Worm (Caenorhabditis elegans) whole organism, young adult: ENCODE data around the gene F53F4.7.

ENCODE experiments used
- F23B12.7 ChIP-seq: sonication (generic microtip); optimal IDR thresholded peaks from 2 replicates; lab custom pipeline; 2017; ENCODE audit warnings: missing genetic modification characterization, mild to moderate bottlenecking, missing compliant biosample characterization, antibody characterized with exemption, moderate library complexity; ENCODE audit not compliant: insufficient read depth
- F33H1.4 ChIP-seq: fragments of 200-800 bp; sonication (Bioruptor generic); IDR thresholded peaks from 2 replicates; pipeline ENCODE4 v1.3.6; 2022; ENCODE audit warnings: missing genetic modification reagents, missing genetic modification characterization, missing compliant biosample characterization
- F37B4.10 ChIP-seq: fragments of 200-800 bp; sonication (Bioruptor generic); IDR thresholded peaks from 2 replicates; pipeline ENCODE4 v1.3.6; 2022; ENCODE audit warnings: missing genetic modification characterization, missing compliant biosample characterization
- F55B11.4 ChIP-seq: sonication (generic microtip); optimal IDR thresholded peaks from 2 replicates; lab custom pipeline; 2016; ENCODE audit warnings: missing compliant biosample characterization, missing genetic modification characterization, borderline replicate concordance; ENCODE audit not compliant: insufficient read depth
- F57C9.4 ChIP-seq: sonication (generic microtip); optimal IDR thresholded peaks from 2 replicates; lab custom pipeline; 2017; ENCODE audit warnings: mild to moderate bottlenecking, missing genetic modification characterization, missing compliant biosample characterization
- T07F8.4 ChIP-seq: sonication (generic microtip); optimal IDR thresholded peaks from 2 replicates; lab custom pipeline; 2016; ENCODE audit warnings: mild to moderate bottlenecking, missing genetic modification characterization, moderate library complexity, missing compliant biosample characterization
- Y79H2A.3 ChIP-seq: fragments of 200-800 bp; sonication (Bioruptor generic); conservative IDR thresholded peaks from 2 replicates; pipeline ENCODE4 v1.3.6; 2022; ENCODE audit warnings: missing genetic modification reagents, missing genetic modification characterization, missing compliant biosample characterization
- Y95B8A.8 ChIP-seq: fragments of 200-800 bp; sonication (Bioruptor generic); IDR thresholded peaks from 2 replicates; pipeline ENCODE4 v1.3.6; 2022; ENCODE audit warnings: missing genetic modification reagents, missing genetic modification characterization, missing compliant biosample characterization
- ZK185.1 ChIP-seq: sonication (generic microtip); optimal IDR thresholded peaks from 2 replicates; lab custom pipeline; 2016; ENCODE audit warnings: mild to moderate bottlenecking, missing genetic modification characterization, missing compliant biosample characterization; ENCODE audit not compliant: poor library complexity, severe bottlenecking
- attf-3 ChIP-seq: fragments of 200-800 bp; sonication (Bioruptor generic); conservative IDR thresholded peaks from 2 replicates; pipeline ENCODE4 v1.3.6; 2022; ENCODE audit warnings: missing genetic modification reagents, missing genetic modification characterization, missing compliant biosample characterization
- attf-5 ChIP-seq: fragments of 200-800 bp; sonication (Bioruptor generic); optimal IDR thresholded peaks from 2 replicates; lab custom pipeline; 2018; ENCODE audit warnings: mild to moderate bottlenecking, missing genetic modification characterization, missing compliant biosample characterization
- bed-1 ChIP-seq: fragments of 200-800 bp; sonication (Bioruptor generic); IDR thresholded peaks from 2 replicates; pipeline ENCODE4 v1.3.6; 2022; ENCODE audit warnings: missing genetic modification reagents, missing genetic modification characterization, missing compliant biosample characterization
- ccch-3 ChIP-seq: fragments of 200-800 bp; sonication (Bioruptor generic); optimal IDR thresholded peaks from 2 replicates; lab custom pipeline; 2018; ENCODE audit warnings: mild to moderate bottlenecking, missing genetic modification characterization, missing compliant biosample characterization
- cebp-1 ChIP-seq, 2 experiments: fragments of 200-800 bp in 1 of 2; sonication (Bioruptor generic) in 1 of 2; sonication (generic microtip) in 1 of 2; IDR thresholded peaks in 1 of 2; optimal IDR thresholded peaks in 1 of 2; 2 replicates each; pipeline versions ENCODE4 v1.3.6 to Lab custom; 2017 to 2022; ENCODE audit warnings: missing compliant biosample characterization in 2 of 2, missing genetic modification characterization in 2 of 2, mild to moderate bottlenecking in 1 of 2, missing genetic modification reagents in 1 of 2, moderate library complexity in 1 of 2
- ceh-27 ChIP-seq: fragments of 200-800 bp; sonication (Bioruptor generic); optimal IDR thresholded peaks from 2 replicates; lab custom pipeline; 2018; ENCODE audit warnings: mild to moderate bottlenecking, missing genetic modification characterization, moderate library complexity, missing compliant biosample characterization
- ceh-91 ChIP-seq: fragments of 200-800 bp; sonication (Bioruptor generic); IDR thresholded peaks from 2 replicates; pipeline ENCODE4 v1.3.6; 2022; ENCODE audit warnings: missing genetic modification reagents, missing genetic modification characterization, missing compliant biosample characterization
- dox-1 ChIP-seq: fragments of 200-800 bp; sonication (Bioruptor generic); IDR thresholded peaks from 2 replicates; pipeline ENCODE4 v1.3.6; 2022; ENCODE audit warnings: missing genetic modification reagents, missing genetic modification characterization, missing compliant biosample characterization
- dpff-1 ChIP-seq: sonication (generic microtip); optimal IDR thresholded peaks from 2 replicates; lab custom pipeline; 2017; ENCODE audit warnings: mild to moderate bottlenecking, missing genetic modification characterization, missing compliant biosample characterization
- dpl-1 ChIP-seq: fragments of 150-350 bp; optimal IDR thresholded peaks from 2 replicates; lab custom pipeline; 2014; ENCODE audit warnings: missing biosample characterization, missing genetic modification reagents, missing genetic modification characterization
- efl-1 ChIP-seq: fragments of 150-350 bp; optimal IDR thresholded peaks from 2 replicates; lab custom pipeline; 2014; ENCODE audit warnings: missing biosample characterization, missing genetic modification reagents, missing genetic modification characterization
- egrh-3 ChIP-seq: fragments of 200-800 bp; sonication (Bioruptor generic); IDR thresholded peaks from 2 replicates; pipeline ENCODE4 v1.3.6; 2022; ENCODE audit warnings: missing genetic modification reagents, missing genetic modification characterization, missing compliant biosample characterization
- fkh-3 ChIP-seq: sonication (generic microtip); optimal IDR thresholded peaks from 2 replicates; lab custom pipeline; 2016; ENCODE audit warnings: mild to moderate bottlenecking, missing genetic modification characterization, missing compliant biosample characterization
- hmg-1.2 ChIP-seq: fragments of 200-800 bp; sonication (Bioruptor generic); IDR thresholded peaks from 2 replicates; pipeline ENCODE4 v1.3.6; 2022; ENCODE audit warnings: missing genetic modification reagents, missing genetic modification characterization, missing compliant biosample characterization
- hrde-1 ChIP-seq: sonication (generic microtip); optimal IDR thresholded peaks from 2 replicates; lab custom pipeline; 2016; ENCODE audit warnings: missing genetic modification characterization, mild to moderate bottlenecking, missing compliant biosample characterization, moderate library complexity, missing genotype, missing genetic modification reagents, borderline replicate concordance
- lin-54 ChIP-seq: fragments of 200-800 bp; sonication (Bioruptor generic); optimal IDR thresholded peaks from 2 replicates; lab custom pipeline; 2018; ENCODE audit warnings: mild to moderate bottlenecking, missing genetic modification characterization, missing compliant biosample characterization
- lir-1 ChIP-seq: fragments of 200-800 bp; sonication (Bioruptor generic); conservative IDR thresholded peaks from 2 replicates; pipeline ENCODE4 v1.3.6; 2022; ENCODE audit warnings: missing genetic modification reagents, missing genetic modification characterization, missing compliant biosample characterization
- lsl-1 ChIP-seq: fragments of 200-800 bp; sonication (Bioruptor generic); optimal IDR thresholded peaks from 2 replicates; lab custom pipeline; 2018; ENCODE audit warnings: mild to moderate bottlenecking, missing genetic modification characterization, moderate library complexity, missing compliant biosample characterization
- lsy-27 ChIP-seq: sonication (generic microtip); optimal IDR thresholded peaks from 2 replicates; lab custom pipeline; 2017; ENCODE audit warnings: missing genetic modification characterization, mild to moderate bottlenecking, missing compliant biosample characterization, antibody characterized with exemption, missing genotype, borderline replicate concordance; ENCODE audit not compliant: insufficient read depth
- madf-10 ChIP-seq: sonication (generic microtip); optimal IDR thresholded peaks from 2 replicates; lab custom pipeline; 2016; ENCODE audit warnings: mild to moderate bottlenecking, missing genetic modification characterization, missing compliant biosample characterization
- mxl-1 ChIP-seq: sonication (generic microtip); optimal IDR thresholded peaks from 2 replicates; lab custom pipeline; 2016; ENCODE audit warnings: missing genetic modification characterization, missing compliant biosample characterization
- nfya-2 ChIP-seq: fragments of 200-800 bp; sonication (Bioruptor generic); IDR thresholded peaks from 2 replicates; pipeline ENCODE4 v1.3.6; 2022; ENCODE audit warnings: missing genetic modification reagents, missing genetic modification characterization, missing compliant biosample characterization
- pbrm-1 ChIP-seq: fragments of 200-800 bp; sonication (Bioruptor generic); IDR thresholded peaks from 2 replicates; pipeline ENCODE4 v1.3.6; 2022; ENCODE audit warnings: missing genetic modification reagents, missing genetic modification characterization, missing compliant biosample characterization
- rcor-1 ChIP-seq: fragments of 200-800 bp; sonication (Bioruptor generic); IDR thresholded peaks from 2 replicates; pipeline ENCODE4 v1.3.6; 2022; ENCODE audit warnings: missing genetic modification reagents, missing genetic modification characterization, missing compliant biosample characterization
- rpc-1 ChIP-seq, 2 experiments: fragments of 150-350 bp in 1 of 2; sonication (generic microtip) in 1 of 2; optimal IDR thresholded peaks; 2 replicates each; lab custom pipeline; 2014 to 2018; ENCODE audit warnings: missing biosample characterization in 1 of 2, missing genetic modification characterization in 1 of 2, missing genetic modification reagents in 1 of 2, missing genotype in 1 of 2
- snpc-4 ChIP-seq, 5 experiments: fragments of 150-350 bp in 1 of 5; sonication (generic microtip) in 4 of 5; optimal IDR thresholded peaks; 2 replicates each; lab custom pipeline; 2014 to 2018; ENCODE audit warnings: missing genetic modification characterization in 5 of 5, missing biosample characterization in 3 of 5, antibody characterized with exemption in 2 of 5, mild to moderate bottlenecking in 2 of 5, missing compliant biosample characterization in 2 of 5, missing genotype in 2 of 5, moderate library complexity in 2 of 5, missing genetic modification reagents in 1 of 5
- tbp1 ChIP-seq: fragments of 200-800 bp; sonication (Bioruptor generic); optimal IDR thresholded peaks from 2 replicates; lab custom pipeline; 2018; ENCODE audit warnings: mild to moderate bottlenecking, missing genetic modification characterization, missing compliant biosample characterization
- tbx-9 ChIP-seq: sonication (generic microtip); optimal IDR thresholded peaks from 2 replicates; lab custom pipeline; 2016; ENCODE audit warnings: borderline replicate concordance, missing genetic modification characterization, inconsistent platforms, missing compliant biosample characterization
- unc-62 ChIP-seq: fragments of 150-350 bp; optimal IDR thresholded peaks from 2 replicates; lab custom pipeline; 2014; ENCODE audit warnings: missing biosample characterization, missing genetic modification reagents, missing genetic modification characterization
- ztf-25 ChIP-seq: fragments of 200-800 bp; sonication (Bioruptor generic); IDR thresholded peaks from 2 replicates; pipeline ENCODE4 v1.3.6; 2022; ENCODE audit warnings: missing genetic modification reagents, missing genetic modification characterization, missing compliant biosample characterization
- ztf-26 ChIP-seq: sonication (generic microtip); optimal IDR thresholded peaks from 2 replicates; lab custom pipeline; 2017; ENCODE audit warnings: missing genetic modification characterization, missing compliant biosample characterization
- ztf-3 ChIP-seq: fragments of 200-800 bp; sonication (Bioruptor generic); optimal IDR thresholded peaks from 2 replicates; lab custom pipeline; 2018; ENCODE audit warnings: mild to moderate bottlenecking, missing genetic modification characterization, missing compliant biosample characterization
- ztf-6 ChIP-seq: fragments of 200-800 bp; sonication (Bioruptor generic); IDR thresholded peaks from 2 replicates; pipeline ENCODE4 v1.3.6; 2022; ENCODE audit warnings: missing genetic modification reagents, missing genetic modification characterization, missing compliant biosample characterization

Gene F53F4.7

DNA sequence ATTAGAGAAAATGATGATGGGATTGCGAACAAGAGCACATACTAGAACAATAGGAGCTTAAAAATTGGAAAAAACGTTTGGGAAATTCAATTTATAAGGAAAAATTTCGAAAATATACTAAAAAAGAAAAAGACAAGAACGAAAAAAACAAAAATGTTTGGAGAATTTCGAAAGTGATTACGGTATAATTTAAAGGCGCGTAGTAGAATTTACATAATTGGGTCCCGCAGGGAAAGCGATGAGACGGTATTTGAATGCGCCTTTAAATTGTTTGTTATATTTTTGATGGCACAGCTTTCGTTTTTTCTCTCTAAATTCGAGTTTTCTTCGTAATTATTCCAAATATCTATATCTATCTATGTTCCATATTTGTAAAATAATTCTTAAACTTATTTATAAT, 46.3 kb upstream of the F53F4.7 start (continued):
- TF ChIP-seq lin-54 (GFP tag; lab: Kevin White, UChicago), result peak; percentile 37
- TF ChIP-seq dpl-1, result no peak
- TF ChIP-seq T07F8.4 (tag; lab: Kevin White, UChicago), result no peak
- TF ChIP-seq F23B12.7 (tag; lab: Kevin White, UChicago), result no peak
- TF ChIP-seq attf-3 (GFP tag; lab: Robert Waterston, UW), result no peak
- peak; percentile 88 for TF ChIP-seq F33H1.4
- peak; percentile 90 for TF ChIP-seq lsl-1 (GFP tag; lab: Kevin White, UChicago)
- TF ChIP-seq rpc-1 (optimal IDR thresholded peaks at IDR 0.05; lab: Kevin White, UChicago), result no peak
- TF ChIP-seq rpc-1 (tag; optimal IDR thresholded peaks at IDR 0.05; lab: Kevin White, UChicago), result no peak

DNA sequence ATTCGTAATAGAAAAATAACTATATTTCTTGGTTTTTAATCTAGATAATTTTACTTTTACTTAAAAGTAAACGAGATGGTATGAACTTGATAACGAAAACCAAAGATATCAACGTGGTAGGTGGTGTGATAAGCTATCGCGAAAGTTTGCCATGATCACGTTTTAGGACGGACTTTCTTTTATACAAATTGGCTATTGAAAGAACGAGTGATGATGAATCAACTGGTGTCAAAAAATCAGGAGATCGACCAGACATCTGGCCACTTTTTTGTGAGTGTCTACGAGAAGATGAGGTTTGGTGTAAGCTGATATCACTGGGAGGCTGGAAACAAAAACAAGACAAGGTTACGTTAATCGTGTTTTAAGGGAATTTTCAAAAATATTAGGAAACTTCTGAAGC, 45.4 kb upstream of the F53F4.7 start:
- peak; percentile 8 for TF ChIP-seq tbp1
- TF ChIP-seq F55B11.4 (tag; lab: Kevin White, UChicago), result no peak
- TF ChIP-seq, all 124 proteins: peak for 1

DNA sequence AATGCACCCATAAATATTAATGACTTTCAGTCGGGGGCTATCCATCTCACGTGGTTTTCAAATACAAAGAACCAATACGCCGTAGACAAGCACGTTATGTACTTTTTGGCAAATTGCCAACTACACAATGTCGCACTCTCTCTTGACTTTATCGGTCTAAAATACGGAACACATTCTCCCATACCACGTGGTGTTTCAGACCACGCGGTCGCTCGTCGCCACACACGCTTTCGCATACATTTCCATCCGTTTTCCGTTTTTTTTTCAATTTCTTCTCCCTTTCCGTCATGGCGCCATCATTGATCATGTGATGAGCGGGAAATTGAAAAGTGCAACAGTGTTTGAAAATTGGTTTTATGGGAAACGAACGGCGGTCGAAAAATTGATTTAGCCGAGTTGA, 44.8 kb upstream of the F53F4.7 start:
- no peak for TF ChIP-seq Y79H2A.3
- TF ChIP-seq F57C9.4 (tag; lab: Kevin White, UChicago), result no peak
- TF ChIP-seq lsy-27 (tag; lab: Kevin White, UChicago), result no peak
- TF ChIP-seq tbx-9 (tag; lab: Kevin White, UChicago), result no peak
- TF ChIP-seq lir-1 (GFP tag; lab: Robert Waterston, UW), result peak; percentile 81; the same call in 1 of the 2 replicates
- TF ChIP-seq ztf-3, result peak; percentile 79
- TF ChIP-seq ztf-26 (tag; lab: Kevin White, UChicago), result peak; percentile 96
- TF ChIP-seq egrh-3 (GFP tag; lab: Robert Waterston, UW), result no peak
- TF ChIP-seq ztf-25 (GFP tag; lab: Robert Waterston, UW), result no peak
- TF ChIP-seq nfya-2 (GFP tag; lab: Robert Waterston, UW), result no peak
- TF ChIP-seq ztf-6 (GFP tag; lab: Robert Waterston, UW), result peak; percentile 67; the same call in 1 of the 2 replicates
- TF ChIP-seq hrde-1 (tag; lab: Kevin White, UChicago), result no peak
- TF ChIP-seq snpc-4 (GFP tag; optimal IDR thresholded peaks at IDR 0.05; lab: Kevin White, UChicago), result no peak
- TF ChIP-seq snpc-4 (tag; optimal IDR thresholded peaks at IDR 0.05; lab: Kevin White, UChicago), result peak in 2 of 4 experiments; percentile 28 to 51
- peak; percentile 82 for TF ChIP-seq F23B12.7 (tag; lab: Kevin White, UChicago)
- TF ChIP-seq rcor-1 (GFP tag; lab: Robert Waterston, UW), result peak; percentile 59
- peak; percentile 56 for TF ChIP-seq madf-10
- peak; percentile 67 for TF ChIP-seq ZK185.1 (tag; lab: Kevin White, UChicago)
- TF ChIP-seq dox-1 (GFP tag; lab: Robert Waterston, UW), result peak; percentile 80
- TF ChIP-seq cebp-1 (GFP tag; IDR thresholded peaks at IDR 0.05; lab: Robert Waterston, UW), result peak; percentile 82
- TF ChIP-seq cebp-1 (tag; optimal IDR thresholded peaks at IDR 0.05; lab: Kevin White, UChicago), result peak; percentile 91
- no peak for TF ChIP-seq dpl-1
- TF ChIP-seq fkh-3 (tag; lab: Kevin White, UChicago), result no peak
- TF ChIP-seq ceh-27, result peak; percentile 18
- TF ChIP-seq dpff-1, result no peak
- TF ChIP-seq T07F8.4 (tag; lab: Kevin White, UChicago), result no peak
- no peak for TF ChIP-seq ccch-3 (GFP tag; lab: Kevin White, UChicago)
- TF ChIP-seq efl-1, result no peak
- TF ChIP-seq Y95B8A.8 (GFP tag; lab: Robert Waterston, UW), result peak; percentile 76
- peak; percentile 78 for TF ChIP-seq attf-5
- no peak for TF ChIP-seq ceh-91
- TF ChIP-seq bed-1, result no peak
- no peak for TF ChIP-seq mxl-1 (tag; lab: Kevin White, UChicago)
- no peak for TF ChIP-seq F55B11.4 (tag; lab: Kevin White, UChicago)
- TF ChIP-seq unc-62, result no peak
- peak; percentile 61 for TF ChIP-seq tbp1
- TF ChIP-seq pbrm-1 (GFP tag; lab: Robert Waterston, UW), result peak; percentile 64
- no peak; the same call in 1 of the 2 replicates for TF ChIP-seq hmg-1.2
- TF ChIP-seq F37B4.10, result peak; percentile 90; the same call in 1 of the 2 replicates
